Worm (Caenorhabditis elegans): ENCODE data around the gene C18H7.12.
A peak's percentile ranks its signal among the peaks of the same experiment; 100 is the strongest.

C18H7.12 gene

ce11 chrIV:587729-588128 lies at the start of gene C18H7.12:
TSS of gene C18H7.12 (minus strand) at chrIV:587829.
- TF ChIP-seq ceh-62 (tag; optimal IDR thresholded peaks at IDR 0.05) (no peak), ZK546.5 (tag; optimal IDR thresholded peaks at IDR 0.05) (no peak), cey-2 (tag; optimal IDR thresholded peaks at IDR 0.05; ENCODE audit: borderline replicate concordance, insufficient read depth) (no peak), zip-2 (tag; optimal IDR thresholded peaks at IDR 0.05) (no peak), lim-7 (GFP tag; IDR thresholded peaks at IDR 0.05) (no peak), F44E2.7 (GFP tag; IDR thresholded peaks at IDR 0.05) (no peak), saeg-2 (GFP tag; IDR thresholded peaks at IDR 0.05) (no peak), daf-16 (GFP tag; optimal IDR thresholded peaks at IDR 0.05) (no peak), daf-16 (tag; optimal IDR thresholded peaks at IDR 0.05) (no peak)

DNA sequence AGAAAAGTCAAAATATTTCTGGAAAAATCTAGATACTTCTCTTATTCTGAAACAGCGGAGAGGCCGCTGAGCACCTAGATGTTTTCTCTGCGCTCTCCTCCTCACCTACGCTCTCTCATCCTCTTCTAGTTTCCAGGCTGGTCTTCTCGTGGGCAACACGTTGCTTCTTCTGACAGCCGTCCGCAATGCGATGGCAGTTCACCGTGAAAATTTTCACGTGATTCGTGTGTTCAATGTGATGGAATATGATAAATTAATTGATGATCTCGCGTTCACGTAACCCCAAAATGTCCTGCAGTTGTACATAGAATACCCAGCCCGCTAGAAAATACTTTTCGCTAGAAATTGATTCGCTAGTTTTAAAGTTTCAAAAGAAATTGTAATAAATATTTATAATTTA lies 45.9 kb upstream of the C18H7.12 start:
- TF ChIP-seq nhr-48 (tag; optimal IDR thresholded peaks at IDR 0.05) (peak; percentile 60), ceh-82 (tag; optimal IDR thresholded peaks at IDR 0.05) (no peak), hlh-30 (tag; optimal IDR thresholded peaks at IDR 0.05; ENCODE audit: insufficient read depth) (peak; percentile 65), dmd-6 (GFP tag; IDR thresholded peaks at IDR 0.05) (peak; percentile 36; the same call in 1 of the 2 replicates), mxl-3 (GFP tag; optimal IDR thresholded peaks at IDR 0.05) (peak; percentile 70), nhr-41 (GFP tag; IDR thresholded peaks at IDR 0.05) (no peak), jun-1 (tag; optimal IDR thresholded peaks at IDR 0.05) (no peak), ceh-20 (GFP tag; IDR thresholded peaks at IDR 0.05) (no peak), hif-1 (tag; optimal IDR thresholded peaks at IDR 0.05) (no peak)

DNA sequence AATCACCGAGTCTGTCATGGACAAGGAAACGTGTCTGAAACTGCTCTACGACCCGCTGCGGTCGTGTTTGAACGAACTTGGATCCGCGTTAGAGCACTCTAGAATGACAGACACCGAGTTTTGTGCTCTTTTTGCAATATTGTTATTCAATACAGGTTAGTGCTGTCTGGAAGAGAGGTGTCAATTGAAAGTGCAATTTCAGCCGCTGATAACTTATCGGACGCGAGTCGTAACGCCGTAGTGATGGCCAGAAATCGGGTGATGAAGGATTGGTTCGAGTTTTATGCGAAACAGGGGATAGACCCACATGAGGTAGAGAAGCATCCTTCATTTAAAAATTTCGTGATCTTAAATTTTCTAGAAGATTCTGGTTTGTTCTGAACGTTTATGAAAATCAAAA lies 44.2 kb upstream of the C18H7.12 start:
- TF ChIP-seq F44E2.7 (GFP tag; IDR thresholded peaks at IDR 0.05) (no peak), lin-38 (GFP tag; IDR thresholded peaks at IDR 0.05) (no peak), set-16 (GFP tag; IDR thresholded peaks at IDR 0.05) (no peak), madf-9 (GFP tag; conservative IDR thresholded peaks at IDR 0.05) (0 out of 2 replicates have a peak, but pooled peaks have one; percentile 13), daf-16 (GFP tag; optimal IDR thresholded peaks at IDR 0.05) (no peak), daf-16 (tag; optimal IDR thresholded peaks at IDR 0.05) (peak; percentile 42), dmd-6 (GFP tag; IDR thresholded peaks at IDR 0.05) (peak; percentile 74), vab-7 (GFP tag; IDR thresholded peaks at IDR 0.05) (no peak), nhr-111 (GFP tag; optimal IDR thresholded peaks at IDR 0.05) (no peak), fkh-10 (GFP tag; optimal IDR thresholded peaks at IDR 0.05) (no peak), D1046.2 (GFP tag; IDR thresholded peaks at IDR 0.05) (0 out of 2 replicates have a peak, but pooled peaks have one; percentile 23), hlh-11 (tag; optimal IDR thresholded peaks at IDR 0.05) (peak; percentile 20), R02D3.7 (tag; optimal IDR thresholded peaks at IDR 0.05) (no peak)

- TF ChIP-seq lin-13 (GFP tag; optimal IDR thresholded peaks at IDR 0.05) (no peak), ceh-32 (tag; optimal IDR thresholded peaks at IDR 0.05; ENCODE audit: poor library complexity) (no peak), Y105C5A.15 (GFP tag; IDR thresholded peaks at IDR 0.05) (no peak), aha-1 (tag) (peak; percentile 95), unc-62 (GFP tag; optimal IDR thresholded peaks at IDR 0.05 in 1 of 2) (peak in 1 of 2 experiments; percentile 46), unc-62 (tag; optimal IDR thresholded peaks at IDR 0.05) (no peak)
These were observed 43.0 kb upstream of the C18H7.12 start for ce11 chrIV:630598-630997.

DNA sequence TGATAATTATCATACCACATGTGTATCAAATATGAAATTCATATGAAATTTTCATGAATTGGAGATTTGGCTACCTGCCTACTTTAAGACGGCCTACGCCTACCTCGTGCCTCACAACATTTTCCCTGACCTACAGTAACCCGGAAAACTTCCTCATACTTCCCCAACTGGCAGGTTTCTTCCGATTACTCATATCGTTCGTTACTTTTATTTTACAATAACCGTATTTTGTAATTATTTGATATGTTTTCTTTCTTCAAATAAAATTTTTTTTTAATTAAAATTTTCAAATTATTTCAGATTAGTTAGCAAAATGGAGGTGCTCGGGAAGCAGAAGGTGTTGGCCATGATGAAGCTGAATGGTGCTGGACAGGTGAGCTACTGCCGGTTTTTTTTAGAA lies 39.6 kb upstream of the C18H7.12 start, which contains the start of gene nhr-76:
Gene nhr-76, plus strand, starts transcription at position 301 of the 400 bp plus-strand sequence.
- TF ChIP-seq snpc-1.2 (GFP tag; IDR thresholded peaks at IDR 0.05) (no peak), nhr-42 (GFP tag; IDR thresholded peaks at IDR 0.05) (no peak), T26A8.4 (GFP tag; IDR thresholded peaks at IDR 0.05) (no peak), zag-1 (tag; optimal IDR thresholded peaks at IDR 0.05) (no peak), daf-12 (tag; optimal IDR thresholded peaks at IDR 0.05) (no peak), F26F4.8 (GFP tag; conservative IDR thresholded peaks at IDR 0.05) (no peak), Y105C5A.15 (GFP tag; IDR thresholded peaks at IDR 0.05) (no peak), hif-1 (tag; optimal IDR thresholded peaks at IDR 0.05) (no peak), egl-27 (tag; optimal IDR thresholded peaks at IDR 0.05) (no peak), dmd-8 (GFP tag; IDR thresholded peaks at IDR 0.05) (no peak), mes-2 (tag; optimal IDR thresholded peaks at IDR 0.05; ENCODE audit: poor library complexity, severe bottlenecking) (no peak), gei-8 (GFP tag; optimal IDR thresholded peaks at IDR 0.05) (no peak), ceh-82 (tag; optimal IDR thresholded peaks at IDR 0.05) (no peak), lin-13 (GFP tag; optimal IDR thresholded peaks at IDR 0.05) (no peak), lir-3 (tag; optimal IDR thresholded peaks at IDR 0.05) (no peak), spr-1 (tag; optimal IDR thresholded peaks at IDR 0.05) (no peak), nhr-10 (tag; optimal IDR thresholded peaks at IDR 0.05) (no peak)
